Worm (Caenorhabditis elegans) whole organism, mixed stage, embryonic: Measurements from ENCODE around the gene C39E9.7.

ENCODE experiments used
- bed-3 ChIP-seq: fragments of 200-800 bp; sonication (Bioruptor generic); optimal IDR thresholded peaks from 3 replicates; lab custom pipeline; 2018; ENCODE audit warnings: mild to moderate bottlenecking, missing genetic modification characterization, moderate library complexity, missing compliant biosample characterization
- blmp-1 ChIP-seq: fragments of 150-350 bp; optimal IDR thresholded peaks from 2 replicates; lab custom pipeline; 2014; ENCODE audit warnings: missing biosample characterization, missing genetic modification characterization
- ces-1 ChIP-seq: fragments of 150-350 bp; optimal IDR thresholded peaks from 2 replicates; lab custom pipeline; 2014; ENCODE audit warnings: missing biosample characterization, missing genetic modification reagents, missing genetic modification characterization
- drap-1 ChIP-seq: fragments of 200-800 bp; sonication (Bioruptor generic); optimal IDR thresholded peaks from 3 replicates; lab custom pipeline; 2018; ENCODE audit warnings: mild to moderate bottlenecking, missing genetic modification characterization, missing compliant biosample characterization
- mab-5 ChIP-seq: fragments of 150-350 bp; optimal IDR thresholded peaks from 2 replicates; lab custom pipeline; 2014; ENCODE audit warnings: missing biosample characterization, missing genetic modification characterization
- nhr-12 ChIP-seq: fragments of 150-350 bp; optimal IDR thresholded peaks from 2 replicates; lab custom pipeline; 2014; ENCODE audit warnings: missing biosample characterization, missing genetic modification characterization
- nhr-28 ChIP-seq: fragments of 150-350 bp; optimal IDR thresholded peaks from 2 replicates; lab custom pipeline; 2014; ENCODE audit warnings: missing biosample characterization, missing genetic modification characterization
- nhr-76 ChIP-seq: sonication (generic microtip); optimal IDR thresholded peaks from 2 replicates; lab custom pipeline; 2017; ENCODE audit warnings: missing biosample characterization, missing genetic modification characterization
- sem-2 ChIP-seq: fragments of 200-800 bp; sonication (Bioruptor generic); optimal IDR thresholded peaks from 2 replicates; lab custom pipeline; 2018; ENCODE audit warnings: mild to moderate bottlenecking, missing genetic modification characterization, missing compliant biosample characterization
- snpc-4 ChIP-seq: fragments of 150-350 bp; optimal IDR thresholded peaks from 2 replicates; lab custom pipeline; 2014; ENCODE audit warnings: missing biosample characterization, missing genetic modification characterization
- sptf-1 ChIP-seq: sonication (generic microtip); optimal IDR thresholded peaks from 2 replicates; lab custom pipeline; 2017; ENCODE audit warnings: mild to moderate bottlenecking, missing genetic modification characterization, moderate library complexity, missing compliant biosample characterization
- unc-39 ChIP-seq: fragments of 150-350 bp; optimal IDR thresholded peaks from 2 replicates; lab custom pipeline; 2014; ENCODE audit warnings: missing biosample characterization, missing genetic modification characterization
- ztf-11 ChIP-seq: fragments of 150-350 bp; optimal IDR thresholded peaks from 2 replicates; lab custom pipeline; 2014; ENCODE audit warnings: missing biosample characterization, missing genetic modification characterization

DNA sequence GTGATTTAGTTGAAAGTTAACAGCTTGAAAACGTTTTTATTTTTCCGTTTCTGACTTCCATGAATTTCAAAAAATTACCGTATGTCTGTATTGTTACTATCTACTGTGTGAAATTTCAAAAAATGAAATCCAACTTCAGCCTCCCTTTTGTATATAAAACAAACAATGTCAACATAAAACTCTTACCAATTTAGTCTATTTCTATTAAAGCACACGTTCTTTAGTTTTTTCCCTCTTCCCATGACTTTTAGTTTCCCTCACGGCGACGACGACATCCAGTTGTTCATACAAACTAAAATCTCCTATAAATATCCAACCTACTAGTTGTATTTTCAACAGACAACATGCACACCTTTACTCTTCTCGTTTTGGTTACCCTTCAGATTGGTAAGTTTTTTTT, 17.2 kb downstream of the C39E9.7 start, which contains the start of gene scl-3:
- TF ChIP-seq drap-1 (GFP tag; lab: Kevin White, UChicago) (no peak), nhr-12 (no peak), nhr-28 (no peak), snpc-4 (tag; lab: Kevin White, UChicago) (no peak), nhr-76 (tag; lab: Kevin White, UChicago) (no peak), bed-3 (GFP tag; lab: Kevin White, UChicago) (no peak), mab-5 (no peak), ces-1 (GFP tag; lab: Kevin White, UChicago) (no peak), ztf-11 (no peak), sptf-1 (tag; lab: Kevin White, UChicago) (no peak), sem-2 (GFP tag; lab: Kevin White, UChicago) (no peak), unc-39 (tag; lab: Kevin White, UChicago) (no peak), blmp-1 (tag; lab: Kevin White, UChicago) (no peak)
